Fruit fly (Drosophila melanogaster): ENCODE measurements around the gene PGRP-SA.

The PGRP-SA gene

DNA sequence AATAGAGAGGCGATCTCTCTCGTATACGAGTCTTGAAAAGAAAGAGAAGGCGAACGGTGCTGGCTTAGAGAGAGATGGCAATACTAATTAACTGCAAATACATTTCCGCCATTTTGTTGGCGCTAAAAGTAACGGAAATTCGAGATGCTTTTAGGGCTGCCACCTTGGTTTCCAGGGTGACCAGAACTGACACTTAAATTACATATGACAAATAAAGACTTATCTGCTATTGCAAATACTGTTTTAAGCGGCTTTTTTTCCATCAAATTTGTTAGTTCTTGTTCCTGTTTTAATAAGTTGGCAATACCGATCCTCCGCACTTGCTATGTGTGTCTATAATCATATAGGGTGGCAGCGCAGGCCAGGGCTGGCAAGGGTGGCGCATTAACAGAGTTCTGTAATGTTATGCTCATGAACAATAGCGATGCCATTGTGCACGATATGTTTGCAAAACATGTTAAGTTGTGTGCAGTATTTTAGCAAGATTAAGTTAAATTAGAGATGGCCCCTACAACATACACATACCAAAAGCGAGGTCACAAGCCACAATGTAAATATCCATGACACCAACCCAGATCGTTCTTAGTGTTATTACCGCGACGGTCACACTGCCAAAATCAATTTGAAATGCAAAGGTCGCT, 18.9 kb downstream of the PGRP-SA start, which contains the start of gene nod (continued):
- TF ChIP-seq tio (GFP tag; optimal IDR thresholded peaks at IDR 0.05) (no peak), CG16863 (GFP tag; optimal IDR thresholded peaks at IDR 0.05) (peak; percentile 66), Drgx (GFP tag; IDR thresholded peaks at IDR 0.05) (0 out of 2 replicates have a peak, but pooled peaks have one; percentile 22), CG11456 (GFP tag; IDR thresholded peaks at IDR 0.05) (peak; percentile 77; the same call in 2 of the 3 replicates), bbx (GFP tag; IDR thresholded peaks at IDR 0.05; ENCODE audit: partially characterized antibody) (peak; percentile 52; the same call in 1 of the 2 replicates), vnd (GFP tag; IDR thresholded peaks at IDR 0.05; ENCODE audit: partially characterized antibody) (no peak), CG9437 (GFP tag; optimal IDR thresholded peaks at IDR 0.05) (peak; percentile 34), Camta (GFP tag; optimal IDR thresholded peaks at IDR 0.05) (peak; percentile 27), Mes4 (GFP tag; optimal IDR thresholded peaks at IDR 0.05) (peak; percentile 56), onecut (GFP tag; IDR thresholded peaks at IDR 0.05) (0 out of 2 replicates have a peak, but pooled peaks have one; percentile 26), exex (tag; optimal IDR thresholded peaks at IDR 0.05) (peak; percentile 65), toy (GFP tag; IDR thresholded peaks at IDR 0.05) (no peak), Hsf (GFP tag; optimal IDR thresholded peaks at IDR 0.05) (peak; percentile 68), chm (GFP tag; IDR thresholded peaks at IDR 0.05) (no peak), zen2 (GFP tag; IDR thresholded peaks at IDR 0.05; ENCODE audit: partially characterized antibody) (no peak; the same call in 2 of the 3 replicates), CG11723 (GFP tag; optimal IDR thresholded peaks at IDR 0.05) (no peak), NfI (GFP tag; optimal IDR thresholded peaks at IDR 0.05) (peak; percentile 64), usp (GFP tag; optimal IDR thresholded peaks at IDR 0.05) (no peak), MTF-1 (GFP tag; optimal IDR thresholded peaks at IDR 0.05; ENCODE audit: borderline replicate concordance) (no peak), CG12391 (tag; optimal IDR thresholded peaks at IDR 0.05) (peak; percentile 63), slou (GFP tag; optimal IDR thresholded peaks at IDR 0.05) (no peak), Dref (GFP tag; IDR thresholded peaks at IDR 0.05) (peak; percentile 57), CG33213 (GFP tag; optimal IDR thresholded peaks at IDR 0.05) (peak; percentile 76), CG11695 (GFP tag; IDR thresholded peaks at IDR 0.05) (peak; percentile 76), unc-4 (GFP tag; IDR thresholded peaks at IDR 0.05; ENCODE audit: partially characterized antibody) (peak; percentile 77), Ets65A (GFP tag) (peak; percentile 94), en (GFP tag; optimal IDR thresholded peaks at IDR 0.05) (no peak), ara (GFP tag; IDR thresholded peaks at IDR 0.05) (peak; percentile 50; the same call in 1 of the 2 replicates), Hr51 (GFP tag; optimal IDR thresholded peaks at IDR 0.05) (peak; percentile 46 to 58), Ravus (GFP tag; IDR thresholded peaks at IDR 0.05) (no peak), vfl (GFP tag; optimal IDR thresholded peaks at IDR 0.05) (peak; percentile 17), hth (optimal IDR thresholded peaks at IDR 0.05) (no peak), HLH54F (GFP tag; optimal IDR thresholded peaks at IDR 0.05) (peak; percentile 80), D (optimal IDR thresholded peaks at IDR 0.05) (peak; percentile 71), D (GFP tag; optimal IDR thresholded peaks at IDR 0.05) (peak; percentile 10), jigr1 (GFP tag; IDR thresholded peaks at IDR 0.05) (no peak), chinmo (GFP tag; IDR thresholded peaks at IDR 0.05; ENCODE audit: partially characterized antibody) (no peak), CG12769 (tag; optimal IDR thresholded peaks at IDR 0.05) (peak; percentile 73), CG2889 (GFP tag; IDR thresholded peaks at IDR 0.05) (peak; percentile 57; the same call in 2 of the 3 replicates), CG9876 (GFP tag; optimal IDR thresholded peaks at IDR 0.05) (peak; percentile 3), CG3995 (GFP tag; optimal IDR thresholded peaks at IDR 0.05) (no peak), Sox100B (GFP tag; optimal IDR thresholded peaks at IDR 0.05) (no peak), insv (GFP tag; optimal IDR thresholded peaks at IDR 0.05) (peak in 1 of 2 experiments; percentile 22), gcm (GFP tag; optimal IDR thresholded peaks at IDR 0.05) (no peak), CG5953 (GFP tag; IDR thresholded peaks at IDR 0.05) (peak; percentile 32; the same call in 1 of the 2 replicates), CG32772 (GFP tag; IDR thresholded peaks at IDR 0.05) (no peak), CG31224 (GFP tag; IDR thresholded peaks at IDR 0.05) (no peak), Hmx (GFP tag; optimal IDR thresholded peaks at IDR 0.05) (no peak), CG17568 (GFP tag; optimal IDR thresholded peaks at IDR 0.05) (no peak), CG10565 (GFP tag; optimal IDR thresholded peaks at IDR 0.05) (no peak)
